Worm (Caenorhabditis elegans): Measurements from ENCODE around the gene pycr-1.

Gene pycr-1

ce11 chrX:12176394-12176793, 29.8 kb downstream of the pycr-1 start (continued):
- TF ChIP-seq nhr-25 (tag; optimal IDR thresholded peaks at IDR 0.05) = peak; percentile 75

- TF ChIP-seq nhr-25 (tag; optimal IDR thresholded peaks at IDR 0.05) = peak; percentile 68
- peak; percentile 45 for TF ChIP-seq crh-2 (tag; optimal IDR thresholded peaks at IDR 0.05)
- no peak for TF ChIP-seq zag-1 (tag; optimal IDR thresholded peaks at IDR 0.05)
Observed at ce11 chrX:12176873-12177293, 30.3 kb downstream of the pycr-1 start.

ce11 chrX:12177521-12177920, 30.9 kb downstream of the pycr-1 start:
- TF ChIP-seq nhr-21 (tag; optimal IDR thresholded peaks at IDR 0.05) = no peak
- TF ChIP-seq sem-4 (tag; optimal IDR thresholded peaks at IDR 0.05) = peak; percentile 21
- peak; percentile 3 for TF ChIP-seq unc-55 (GFP tag; optimal IDR thresholded peaks at IDR 0.05)

DNA sequence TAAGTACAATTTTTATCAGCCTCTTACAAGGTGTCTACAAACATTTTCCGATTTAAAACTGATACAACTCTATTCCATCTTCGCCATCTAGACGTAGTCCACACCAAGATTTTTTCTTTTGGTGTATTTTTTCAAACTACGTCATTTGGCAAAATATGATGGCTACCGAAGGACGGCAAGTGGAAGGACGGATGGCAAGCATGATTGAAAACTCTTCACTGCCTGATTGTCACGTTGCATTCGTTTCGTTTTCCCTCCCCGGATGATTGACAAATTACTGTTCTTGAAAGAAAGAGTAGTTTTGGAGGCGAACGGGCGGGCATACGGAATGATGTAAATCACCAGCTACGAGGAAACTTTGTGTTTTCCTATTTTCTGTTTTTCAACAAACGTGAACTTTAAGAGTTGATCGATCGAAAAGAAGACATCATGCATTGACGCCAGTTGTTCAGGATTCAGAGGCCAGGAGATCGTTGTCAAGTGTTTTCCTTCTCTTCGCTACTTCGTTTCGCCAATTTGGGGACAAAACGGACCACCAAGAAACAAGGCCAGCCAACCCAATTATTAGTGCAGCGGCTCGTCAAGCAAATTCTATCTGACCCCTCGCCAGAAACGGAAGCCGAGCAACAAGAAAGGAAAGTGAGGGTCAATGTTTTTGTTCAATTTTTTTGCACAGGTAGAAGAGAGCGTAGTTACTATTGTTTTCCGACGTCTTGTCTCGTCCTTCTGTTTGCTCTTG, 31.9 kb downstream of the pycr-1 start:
- peak; percentile 27 for TF ChIP-seq sem-4 (tag; optimal IDR thresholded peaks at IDR 0.05)
- TF ChIP-seq mbf-1 (tag; optimal IDR thresholded peaks at IDR 0.05) = no peak
- peak; percentile 13 for TF ChIP-seq C34F6.9 (tag; optimal IDR thresholded peaks at IDR 0.05)
- peak in 1 of 2 experiments; percentile 7 for TF ChIP-seq lsy-2 (tag; optimal IDR thresholded peaks at IDR 0.05)
- no peak for TF ChIP-seq egl-27 (tag; optimal IDR thresholded peaks at IDR 0.05)
- no peak for TF ChIP-seq skn-1 (tag; optimal IDR thresholded peaks at IDR 0.05)
- TF ChIP-seq crh-2 (tag; optimal IDR thresholded peaks at IDR 0.05) = peak; percentile 5
- no peak for TF ChIP-seq nhr-6 (tag; optimal IDR thresholded peaks at IDR 0.05)
- TF ChIP-seq lin-39 (tag; optimal IDR thresholded peaks at IDR 0.05) = no peak
- TF ChIP-seq ztf-1 (GFP tag; conservative IDR thresholded peaks at IDR 0.05) = no peak
- TF ChIP-seq nhr-25 (tag; optimal IDR thresholded peaks at IDR 0.05) = peak; percentile 62

ce11 chrX:12179090-12179488, 32.5 kb downstream of the pycr-1 start:
- no peak for TF ChIP-seq mdl-1 (tag; optimal IDR thresholded peaks at IDR 0.05)
- TF ChIP-seq peb-1 (tag; optimal IDR thresholded peaks at IDR 0.05) = no peak
- TF ChIP-seq zag-1 (tag; optimal IDR thresholded peaks at IDR 0.05) = no peak
- TF ChIP-seq gmeb-1 (tag; optimal IDR thresholded peaks at IDR 0.05) = no peak
- TF ChIP-seq F13H6.1 (tag; optimal IDR thresholded peaks at IDR 0.05) = peak; percentile 75
- TF ChIP-seq dmd-4 (tag; optimal IDR thresholded peaks at IDR 0.05) = no peak
- TF ChIP-seq nhr-25 (tag; optimal IDR thresholded peaks at IDR 0.05) = no peak
- no peak for TF ChIP-seq nhr-23 (tag; optimal IDR thresholded peaks at IDR 0.05)
- TF ChIP-seq aly-2 (tag; optimal IDR thresholded peaks at IDR 0.05) = no peak
- TF ChIP-seq sma-9 (GFP tag; optimal IDR thresholded peaks at IDR 0.05) = peak; percentile 58
- no peak for TF ChIP-seq sma-9 (tag; optimal IDR thresholded peaks at IDR 0.05)
- TF ChIP-seq C34F6.9 (tag; optimal IDR thresholded peaks at IDR 0.05) = no peak
- no peak for TF ChIP-seq R02D3.7 (tag; optimal IDR thresholded peaks at IDR 0.05)
- TF ChIP-seq nhr-12 (tag; optimal IDR thresholded peaks at IDR 0.05) = no peak
- no peak for TF ChIP-seq unc-39 (tag; optimal IDR thresholded peaks at IDR 0.05)
- TF ChIP-seq alr-1 (tag; optimal IDR thresholded peaks at IDR 0.05) = no peak
- TF ChIP-seq nhr-129 (tag; optimal IDR thresholded peaks at IDR 0.05) = peak; percentile 3
- TF ChIP-seq fos-1 (tag; optimal IDR thresholded peaks at IDR 0.05) = no peak
- TF ChIP-seq unc-55 (GFP tag; optimal IDR thresholded peaks at IDR 0.05) = no peak
- no peak for TF ChIP-seq elt-3 (tag; optimal IDR thresholded peaks at IDR 0.05)
- no peak for TF ChIP-seq ztf-1 (GFP tag; conservative IDR thresholded peaks at IDR 0.05)
- no peak for TF ChIP-seq lin-13 (GFP tag; optimal IDR thresholded peaks at IDR 0.05)
- TF ChIP-seq unc-62 (GFP tag; optimal IDR thresholded peaks at IDR 0.05) = no peak
- TF ChIP-seq lin-11 (tag; optimal IDR thresholded peaks at IDR 0.05) = no peak

DNA sequence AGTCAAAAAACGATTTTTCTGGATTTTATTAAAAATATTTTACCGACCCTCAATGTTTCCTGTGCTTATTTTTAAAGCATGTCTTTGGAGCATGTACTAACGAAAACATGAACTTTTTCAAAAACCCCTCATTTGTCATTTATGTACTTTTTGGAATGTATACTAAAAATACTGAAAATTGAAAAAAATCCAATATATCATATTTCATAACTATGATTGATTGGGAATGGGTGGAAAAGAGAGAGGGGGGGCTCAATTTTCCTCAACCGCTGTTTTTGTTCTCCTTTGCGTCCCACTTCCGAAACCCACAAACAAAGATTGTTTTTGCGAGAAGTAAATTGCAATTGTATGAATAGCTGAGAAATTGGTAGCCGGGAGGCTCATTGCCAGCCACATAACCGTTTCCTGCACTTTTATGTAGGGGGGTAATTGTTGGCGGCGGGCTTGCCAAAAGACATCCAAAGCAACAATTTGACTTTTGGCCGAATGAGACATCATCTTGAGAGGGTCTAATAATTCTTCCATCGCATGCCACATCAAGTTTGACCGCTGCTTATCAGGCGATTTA, 33.3 kb downstream of the pycr-1 start:
- TF ChIP-seq ceh-16 (tag; optimal IDR thresholded peaks at IDR 0.05) (no peak), mab-5 (tag; optimal IDR thresholded peaks at IDR 0.05) (peak; percentile 48), unc-55 (GFP tag; optimal IDR thresholded peaks at IDR 0.05) (peak; percentile 73)
